Fruit fly (Drosophila melanogaster): ENCODE measurements around the gene CG15387.
A peak's percentile ranks its signal among the peaks of the same experiment; 100 is the strongest.

Gene CG15387

DNA sequence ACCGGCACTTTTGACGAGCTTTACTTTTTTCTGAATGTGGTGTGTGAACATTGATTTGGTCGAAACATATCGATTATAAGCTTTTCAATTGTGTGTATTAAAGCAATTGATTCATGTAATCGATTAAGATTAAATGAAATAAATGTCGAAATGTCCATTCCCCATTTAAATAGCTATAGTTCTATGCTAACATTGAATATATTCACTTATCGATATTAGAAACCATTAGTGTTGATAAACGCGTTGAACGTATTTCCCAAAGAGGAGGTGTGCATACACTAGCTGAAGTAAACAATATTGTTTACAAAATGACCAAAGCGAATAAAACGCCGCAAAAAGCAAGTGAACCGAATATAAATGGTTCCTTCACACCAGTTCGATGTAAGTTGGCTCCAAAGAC, 12.1 kb downstream of the CG15387 start, which contains the start of the genes Uch and CG34174 (continued):
- peak; percentile 66 for TF ChIP-seq Lhr (GFP tag; optimal IDR thresholded peaks at IDR 0.05)
- no peak for TF ChIP-seq lov (optimal IDR thresholded peaks at IDR 0.05)
- TF ChIP-seq lov (GFP tag; IDR thresholded peaks at IDR 0.05): no peak
- TF ChIP-seq bbx (GFP tag; IDR thresholded peaks at IDR 0.05; ENCODE audit: partially characterized antibody): peak; percentile 47
- TF ChIP-seq CG3407 (GFP tag; optimal IDR thresholded peaks at IDR 0.05): no peak
- peak; percentile 42 for TF ChIP-seq CG15601 (tag; optimal IDR thresholded peaks at IDR 0.05)
- TF ChIP-seq al (GFP tag; IDR thresholded peaks at IDR 0.05): no peak
- no peak for TF ChIP-seq Jarid2 (GFP tag; optimal IDR thresholded peaks at IDR 0.05)
- no peak for TF ChIP-seq CG17568 (GFP tag; optimal IDR thresholded peaks at IDR 0.05)
- no peak for TF ChIP-seq CG11456 (GFP tag; IDR thresholded peaks at IDR 0.05)
- TF ChIP-seq nom (GFP tag; optimal IDR thresholded peaks at IDR 0.05): no peak
- TF ChIP-seq z (GFP tag; IDR thresholded peaks at IDR 0.05): no peak
- TF ChIP-seq CG7928 (GFP tag; optimal IDR thresholded peaks at IDR 0.05): no peak
- TF ChIP-seq Opbp (GFP tag; IDR thresholded peaks at IDR 0.05; ENCODE audit: partially characterized antibody): 0 out of 3 replicates have a peak, but pooled peaks have one; percentile 17
- peak; percentile 15 for TF ChIP-seq BtbVII (GFP tag; optimal IDR thresholded peaks at IDR 0.05)
- TF ChIP-seq CG32767 (GFP tag; IDR thresholded peaks at IDR 0.05): no peak
- TF ChIP-seq Dek (tag; optimal IDR thresholded peaks at IDR 0.05): no peak
- peak; percentile 96 for TF ChIP-seq CG8290 (GFP tag; optimal IDR thresholded peaks at IDR 0.05)
- TF ChIP-seq CG8290 (tag; optimal IDR thresholded peaks at IDR 0.05): peak; percentile 59 to 82
- TF ChIP-seq Xbp1 (GFP tag; optimal IDR thresholded peaks at IDR 0.05): no peak
- TF ChIP-seq CG10959 (GFP tag; IDR thresholded peaks at IDR 0.05): no peak
- TF ChIP-seq Hand (GFP tag; optimal IDR thresholded peaks at IDR 0.05): no peak
- no peak for TF ChIP-seq CG31224 (GFP tag; IDR thresholded peaks at IDR 0.05)
- TF ChIP-seq NC2α (GFP tag; optimal IDR thresholded peaks at IDR 0.05): no peak
- TF ChIP-seq Sin3A (optimal IDR thresholded peaks at IDR 0.05): peak; percentile 43
- no peak for TF ChIP-seq gcm2 (GFP tag; optimal IDR thresholded peaks at IDR 0.05)
- no peak for TF ChIP-seq CG7745 (tag; optimal IDR thresholded peaks at IDR 0.05)
- no peak for TF ChIP-seq H15 (GFP tag; IDR thresholded peaks at IDR 0.05)
- TF ChIP-seq CG4404 (GFP tag; IDR thresholded peaks at IDR 0.05): no peak
- TF ChIP-seq cwo (GFP tag; optimal IDR thresholded peaks at IDR 0.05): no peak
- TF ChIP-seq maf-S (GFP tag; optimal IDR thresholded peaks at IDR 0.05): no peak
- TF ChIP-seq pb (GFP tag; optimal IDR thresholded peaks at IDR 0.05): no peak
- no peak for TF ChIP-seq CG14965 (GFP tag; optimal IDR thresholded peaks at IDR 0.05; ENCODE audit: borderline replicate concordance)
- no peak for TF ChIP-seq wek (GFP tag; optimal IDR thresholded peaks at IDR 0.05)
- TF ChIP-seq Elba2 (GFP tag; optimal IDR thresholded peaks at IDR 0.05): no peak
- no peak for TF ChIP-seq CG11723 (GFP tag; optimal IDR thresholded peaks at IDR 0.05)
- TF ChIP-seq CG2199 (GFP tag; IDR thresholded peaks at IDR 0.05): no peak
- no peak for TF ChIP-seq Nf-YA (GFP tag; IDR thresholded peaks at IDR 0.05)
- no peak for TF ChIP-seq ssp (GFP tag; IDR thresholded peaks at IDR 0.05)
- peak; percentile 61 for TF ChIP-seq CG13894 (tag; optimal IDR thresholded peaks at IDR 0.05)
- no peak for TF ChIP-seq oc (tag; optimal IDR thresholded peaks at IDR 0.05)
- peak; percentile 29 for TF ChIP-seq CoRest (tag; optimal IDR thresholded peaks at IDR 0.05)
- TF ChIP-seq corto (GFP tag; optimal IDR thresholded peaks at IDR 0.05): no peak
- TF ChIP-seq kah (GFP tag; optimal IDR thresholded peaks at IDR 0.05): no peak
- no peak for TF ChIP-seq Eip74EF (GFP tag; optimal IDR thresholded peaks at IDR 0.05)
- no peak for TF ChIP-seq CG8359 (GFP tag; optimal IDR thresholded peaks at IDR 0.05; ENCODE audit: borderline replicate concordance)
- TF ChIP-seq CG3847 (GFP tag; IDR thresholded peaks at IDR 0.05): peak; percentile 63
- peak; percentile 7 for TF ChIP-seq tin (GFP tag; optimal IDR thresholded peaks at IDR 0.05)
- no peak for TF ChIP-seq NFAT (GFP tag; IDR thresholded peaks at IDR 0.05)
- TF ChIP-seq Nf-YB (GFP tag; optimal IDR thresholded peaks at IDR 0.05): no peak
- TF ChIP-seq h (optimal IDR thresholded peaks at IDR 0.05): no peak
- TF ChIP-seq Sry-δ (GFP tag; optimal IDR thresholded peaks at IDR 0.05): peak; percentile 70

Data from whole organism, embryonic.